Worm (Caenorhabditis elegans): Measurements from ENCODE around the gene M01G5.1.

The M01G5.1 gene

ce11 chrIII:1508244-1508643 lies 12.0 kb downstream of the M01G5.1 start:
- TF ChIP-seq ceh-32 (tag; optimal IDR thresholded peaks at IDR 0.05; ENCODE audit: poor library complexity) (no peak), daf-12 (tag; optimal IDR thresholded peaks at IDR 0.05) (no peak), saeg-2 (GFP tag; IDR thresholded peaks at IDR 0.05) (no peak), ceh-28 (tag; optimal IDR thresholded peaks at IDR 0.05) (no peak), set-16 (GFP tag; IDR thresholded peaks at IDR 0.05) (peak; percentile 77; the same call in 1 of the 2 replicates), Y48G9A.11 (GFP tag; IDR thresholded peaks at IDR 0.05) (no peak), jun-1 (tag; optimal IDR thresholded peaks at IDR 0.05) (no peak), zfp-3 (GFP tag; conservative IDR thresholded peaks at IDR 0.05) (no peak), daf-16 (GFP tag; optimal IDR thresholded peaks at IDR 0.05) (no peak), daf-16 (tag; optimal IDR thresholded peaks at IDR 0.05) (no peak)

DNA sequence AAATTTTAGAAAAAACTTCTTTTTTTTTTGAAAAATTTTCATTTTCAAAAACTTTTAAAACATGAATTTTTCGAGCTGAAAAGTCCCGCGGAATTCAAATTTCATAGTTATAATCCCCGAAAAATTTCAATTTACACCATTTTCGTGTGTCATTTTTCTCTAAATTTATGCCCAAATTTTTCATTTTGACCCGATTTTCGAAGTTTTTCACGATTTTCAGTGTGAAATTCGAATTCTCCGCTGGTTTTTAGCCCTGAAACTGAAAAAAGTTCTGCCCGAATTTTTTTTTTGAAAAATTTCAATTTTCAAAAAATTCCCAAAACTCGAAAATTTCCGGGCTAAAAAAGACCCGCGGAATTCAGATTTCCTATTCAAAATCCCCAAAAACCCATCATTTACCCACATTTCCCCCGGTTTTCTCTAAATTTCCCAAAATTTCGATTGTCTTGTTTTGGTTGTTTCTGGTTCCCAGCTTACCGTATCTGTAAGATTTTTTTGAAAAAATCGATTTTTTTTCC lies 12.6 kb downstream of the M01G5.1 start:
- TF ChIP-seq zfp-2 (tag; optimal IDR thresholded peaks at IDR 0.05) (no peak), lin-38 (GFP tag; IDR thresholded peaks at IDR 0.05) (peak; percentile 22; the same call in 1 of the 2 replicates), rbr-2 (tag; optimal IDR thresholded peaks at IDR 0.05) (no peak), nhr-28 (tag; optimal IDR thresholded peaks at IDR 0.05) (no peak), zfp-3 (GFP tag; conservative IDR thresholded peaks at IDR 0.05) (0 out of 2 replicates have a peak, but pooled peaks have one; percentile 55), D1046.2 (GFP tag; IDR thresholded peaks at IDR 0.05) (0 out of 2 replicates have a peak, but pooled peaks have one; percentile 53), dpl-1 (GFP tag; optimal IDR thresholded peaks at IDR 0.05) (no peak), hif-1 (tag; optimal IDR thresholded peaks at IDR 0.05) (peak in 1 of 2 experiments; percentile 11), aha-1 (tag) (peak; percentile 18)

- TF ChIP-seq mxl-3 (GFP tag; optimal IDR thresholded peaks at IDR 0.05) (no peak), unc-62 (GFP tag; optimal IDR thresholded peaks at IDR 0.05 in 1 of 2) (no peak), unc-62 (tag; optimal IDR thresholded peaks at IDR 0.05) (no peak), Y48G9A.11 (GFP tag; IDR thresholded peaks at IDR 0.05) (no peak), mdt-29 (GFP tag; IDR thresholded peaks at IDR 0.05) (no peak), dmd-9 (GFP tag; IDR thresholded peaks at IDR 0.05) (no peak), R02D3.7 (tag; optimal IDR thresholded peaks at IDR 0.05) (no peak), F10B5.3 (tag; optimal IDR thresholded peaks at IDR 0.05) (no peak), cey-2 (tag; optimal IDR thresholded peaks at IDR 0.05; ENCODE audit: borderline replicate concordance, insufficient read depth) (no peak), php-3 (GFP tag; IDR thresholded peaks at IDR 0.05) (no peak), Y75B8A.6 (GFP tag; IDR thresholded peaks at IDR 0.05) (no peak), nhr-111 (GFP tag; optimal IDR thresholded peaks at IDR 0.05) (no peak), lir-3 (tag; optimal IDR thresholded peaks at IDR 0.05) (no peak), mep-1 (tag; optimal IDR thresholded peaks at IDR 0.05) (no peak), ceh-32 (tag; optimal IDR thresholded peaks at IDR 0.05; ENCODE audit: poor library complexity) (no peak), daf-19 (GFP tag; conservative IDR thresholded peaks at IDR 0.05) (no peak), aha-1 (tag) (no peak), dve-1 (tag; optimal IDR thresholded peaks at IDR 0.05; ENCODE audit: insufficient read depth) (no peak)
Measured at ce11 chrIII:1517893-1518292, 21.7 kb downstream of the M01G5.1 start, which contains the start of gene tmem-120. Gene tmem-120, minus strand, starts transcription at chrIII:1517993.

DNA sequence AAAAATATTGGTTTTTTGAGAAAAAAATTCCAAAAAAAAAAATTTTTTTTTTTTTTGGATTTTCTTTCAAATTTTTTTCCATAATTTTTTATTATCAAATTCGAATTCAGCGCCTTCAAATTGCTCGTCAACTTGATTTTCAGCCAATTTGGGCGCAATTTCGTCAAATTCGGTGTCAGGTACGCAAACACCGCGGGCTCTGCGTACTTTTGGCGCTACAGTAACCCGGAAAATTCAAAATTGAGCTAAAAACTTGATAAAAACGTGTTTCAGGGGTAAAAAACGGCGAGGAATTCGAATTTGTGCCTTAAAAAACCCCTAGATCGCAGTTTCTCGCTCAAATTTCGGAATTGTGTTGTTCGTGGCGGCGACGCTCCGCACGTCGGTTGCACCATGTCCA lies 23.7 kb downstream of the M01G5.1 start:
- no peak for TF ChIP-seq D1046.2 (GFP tag; IDR thresholded peaks at IDR 0.05)
- peak; percentile 16 to 78 for TF ChIP-seq lsy-2 (tag; optimal IDR thresholded peaks at IDR 0.05)
- TF ChIP-seq vab-7 (GFP tag; IDR thresholded peaks at IDR 0.05), result no peak
- no peak for TF ChIP-seq nhr-6 (tag; optimal IDR thresholded peaks at IDR 0.05)
- TF ChIP-seq hmg-1.1 (GFP tag; IDR thresholded peaks at IDR 0.05), result no peak
- no peak for TF ChIP-seq snpc-4 (tag; optimal IDR thresholded peaks at IDR 0.05)
- peak; percentile 18 for TF ChIP-seq aha-1 (tag)
- TF ChIP-seq F10B5.3 (tag; optimal IDR thresholded peaks at IDR 0.05), result no peak
- no peak for TF ChIP-seq ceh-20 (GFP tag; IDR thresholded peaks at IDR 0.05)
- no peak for TF ChIP-seq nhr-77 (tag; optimal IDR thresholded peaks at IDR 0.05)
- peak; percentile 88 for TF ChIP-seq lin-13 (GFP tag; optimal IDR thresholded peaks at IDR 0.05)
